Fruit fly (Drosophila melanogaster) whole organism, embryonic: ENCODE results near the gene Nin.

ENCODE experiments used
- CG11085 ChIP-seq: fragments of 200-800 bp; sonication (Bioruptor generic); IDR thresholded peaks from 2 replicates; pipeline ENCODE4 v1.3.6; 2022; ENCODE audit warnings: missing biosample characterization, missing genetic modification characterization
- CG11456 ChIP-seq: fragments of 200-800 bp; sonication (Bioruptor generic); IDR thresholded peaks from 3 replicates; pipeline ENCODE4 v1.3.6; 2022; ENCODE audit warnings: missing biosample characterization, missing genetic modification characterization
- CG11723 ChIP-seq: fragments of 200-800 bp; sonication (Bioruptor generic); optimal IDR thresholded peaks from 2 replicates; lab custom pipeline; 2017; ENCODE audit warnings: missing biosample characterization, mild to moderate bottlenecking, missing genetic modification characterization
- CG12155 ChIP-seq: fragments of 200-800 bp; sonication (Bioruptor generic); optimal IDR thresholded peaks from 3 replicates; lab custom pipeline; 2016; ENCODE audit warnings: missing biosample characterization, missing genetic modification characterization
- CG12299 ChIP-seq: fragments of 200-800 bp; sonication (Bioruptor generic); optimal IDR thresholded peaks from 2 replicates; lab custom pipeline; 2018; ENCODE audit warnings: missing biosample characterization, mild to moderate bottlenecking, missing genetic modification characterization
- CG14014 ChIP-seq: fragments of 200-800 bp; sonication (Bioruptor generic); IDR thresholded peaks from 2 replicates; pipeline ENCODE4 v1.3.6; 2022; ENCODE audit warnings: missing biosample characterization, missing genetic modification characterization
- CG15514 ChIP-seq: fragments of 200-800 bp; sonication (Bioruptor generic); optimal IDR thresholded peaks from 3 replicates; lab custom pipeline; 2017; ENCODE audit warnings: missing biosample characterization, missing genetic modification characterization, mild to moderate bottlenecking, moderate library complexity, missing genetic modification reagents
- CG1602 ChIP-seq: fragments of 200-800 bp; sonication (Bioruptor generic); optimal IDR thresholded peaks from 3 replicates; lab custom pipeline; 2016; ENCODE audit warnings: missing biosample characterization, missing genetic modification characterization
- CG17612 ChIP-seq: fragments of 200-800 bp; sonication (Bioruptor generic); IDR thresholded peaks from 2 replicates; pipeline ENCODE4 v1.3.6; 2022; ENCODE audit warnings: missing biosample characterization, missing genetic modification characterization
- CG18599 ChIP-seq: fragments of 200-800 bp; sonication (Bioruptor generic); optimal IDR thresholded peaks from 3 replicates; lab custom pipeline; 2017; ENCODE audit warnings: missing biosample characterization, missing genetic modification characterization, mild to moderate bottlenecking, moderate library complexity, missing genetic modification reagents
- CG18619 ChIP-seq: fragments of 200-800 bp; sonication (Bioruptor generic); optimal IDR thresholded peaks from 3 replicates; lab custom pipeline; 2017; ENCODE audit warnings: missing biosample characterization, mild to moderate bottlenecking, missing genetic modification characterization
- CG2120 ChIP-seq: fragments of 200-800 bp; sonication (Bioruptor generic); optimal IDR thresholded peaks from 3 replicates; lab custom pipeline; 2016; ENCODE audit warnings: missing biosample characterization, missing genetic modification characterization
- CG2875 ChIP-seq: fragments of 200-800 bp; sonication (Bioruptor generic); optimal IDR thresholded peaks from 2 replicates; lab custom pipeline; 2017; ENCODE audit warnings: missing biosample characterization, mild to moderate bottlenecking, missing genetic modification characterization, missing genetic modification reagents
- CG30403 ChIP-seq: fragments of 200-800 bp; sonication (Bioruptor generic); optimal IDR thresholded peaks from 3 replicates; lab custom pipeline; 2016; ENCODE audit warnings: missing biosample characterization, missing genetic modification characterization
- CG32772 ChIP-seq: fragments of 200-800 bp; sonication (Bioruptor generic); IDR thresholded peaks from 2 replicates; pipeline ENCODE4 v1.3.6; 2022; ENCODE audit warnings: missing biosample characterization, missing genetic modification characterization
- CG34376 ChIP-seq: fragments of 200-800 bp; sonication (Bioruptor generic); optimal IDR thresholded peaks from 2 replicates; lab custom pipeline; 2018; ENCODE audit warnings: missing biosample characterization, mild to moderate bottlenecking, missing genetic modification characterization
- CG6689 ChIP-seq: fragments of 200-800 bp; sonication (Bioruptor generic); IDR thresholded peaks from 2 replicates; pipeline ENCODE4 v1.3.6; 2022; ENCODE audit warnings: missing biosample characterization, missing genetic modification characterization
- CG7786 ChIP-seq: fragments of 200-800 bp; sonication (Bioruptor generic); optimal IDR thresholded peaks from 2 replicates; lab custom pipeline; 2016; ENCODE audit warnings: missing biosample characterization, missing genetic modification characterization
- CG7839 ChIP-seq: fragments of 200-800 bp; sonication (Bioruptor generic); optimal IDR thresholded peaks from 3 replicates; lab custom pipeline; 2018; ENCODE audit warnings: missing biosample characterization, mild to moderate bottlenecking, missing genetic modification characterization, moderate library complexity
- CG8359 ChIP-seq: fragments of 200-800 bp; sonication (Bioruptor generic); optimal IDR thresholded peaks from 2 replicates; lab custom pipeline; 2017; ENCODE audit warnings: missing biosample characterization, mild to moderate bottlenecking, missing genetic modification characterization, borderline replicate concordance
- CG8944 ChIP-seq: fragments of 200-800 bp; sonication (Bioruptor generic); optimal IDR thresholded peaks from 3 replicates; lab custom pipeline; 2016; ENCODE audit warnings: missing biosample characterization, missing genetic modification characterization
- CG9932 ChIP-seq: fragments of 200-800 bp; sonication (Bioruptor generic); IDR thresholded peaks from 2 replicates; pipeline ENCODE4 v1.3.6; 2022; ENCODE audit warnings: missing biosample characterization, missing genetic modification characterization
- D19A ChIP-seq: fragments of 200-800 bp; optimal IDR thresholded peaks from 3 replicates; lab custom pipeline; 2019; ENCODE audit warnings: missing biosample characterization, mild to moderate bottlenecking, missing genetic modification characterization, moderate library complexity
- D19B ChIP-seq: fragments of 200-800 bp; sonication (Bioruptor generic); optimal IDR thresholded peaks from 2 replicates; lab custom pipeline; 2017; ENCODE audit warnings: missing biosample characterization, mild to moderate bottlenecking, missing genetic modification characterization
- Dp ChIP-seq: fragments of 200-800 bp; sonication (Bioruptor generic); optimal IDR thresholded peaks from 2 replicates; lab custom pipeline; 2018; ENCODE audit warnings: missing biosample characterization, mild to moderate bottlenecking, missing genetic modification characterization, moderate library complexity
- Fer1 ChIP-seq: fragments of 200-800 bp; sonication (Bioruptor generic); optimal IDR thresholded peaks from 2 replicates; lab custom pipeline; 2017; ENCODE audit warnings: missing biosample characterization, mild to moderate bottlenecking, missing genetic modification characterization
- Hr51 ChIP-seq, 2 experiments: fragments of 200-800 bp; sonication (Bioruptor generic); optimal IDR thresholded peaks; 2 replicates in 1 of 2; 3 replicates in 1 of 2; lab custom pipeline; 2016 to 2018; ENCODE audit warnings: missing biosample characterization in 2 of 2, missing genetic modification characterization in 2 of 2, mild to moderate bottlenecking in 1 of 2, moderate library complexity in 1 of 2
- MESR4 ChIP-seq: fragments of 200-800 bp; sonication (Bioruptor generic); optimal IDR thresholded peaks from 2 replicates; lab custom pipeline; 2018; ENCODE audit warnings: missing biosample characterization, mild to moderate bottlenecking, missing genetic modification characterization, moderate library complexity
- Meics ChIP-seq: fragments of 200-800 bp; sonication (Bioruptor generic); optimal IDR thresholded peaks from 2 replicates; lab custom pipeline; 2017; ENCODE audit warnings: missing biosample characterization, mild to moderate bottlenecking, missing genetic modification characterization
- Rfx ChIP-seq: fragments of 200-800 bp; sonication (Bioruptor generic); IDR thresholded peaks from 2 replicates; pipeline ENCODE4 v1.3.6; 2022; ENCODE audit warnings: missing biosample characterization, missing genetic modification characterization
- TFAM ChIP-seq: fragments of 200-800 bp; sonication (Bioruptor generic); optimal IDR thresholded peaks from 2 replicates; lab custom pipeline; 2017; ENCODE audit warnings: missing biosample characterization, missing genetic modification characterization, inconsistent platforms
- bsh ChIP-seq, 2 experiments: fragments of 200-800 bp; sonication (Bioruptor generic); optimal IDR thresholded peaks; 2 replicates each; lab custom pipeline; 2017 to 2018; ENCODE audit warnings: mild to moderate bottlenecking in 2 of 2, missing biosample characterization in 2 of 2, missing genetic modification characterization in 2 of 2, moderate library complexity in 1 of 2
- ci ChIP-seq: fragments of 200-800 bp; sonication (Bioruptor generic); IDR thresholded peaks from 3 replicates; pipeline ENCODE4 v1.3.6; 2022; ENCODE audit warnings: missing biosample characterization, missing genetic modification characterization
- dysf ChIP-seq: fragments of 200-800 bp; sonication (Bioruptor generic); IDR thresholded peaks from 3 replicates; pipeline ENCODE4 v1.3.6; 2022; ENCODE audit warnings: missing biosample characterization, missing genetic modification characterization
- ems ChIP-seq: fragments of 200-800 bp; sonication (Bioruptor generic); optimal IDR thresholded peaks from 3 replicates; lab custom pipeline; 2016; ENCODE audit warnings: missing biosample characterization, missing genetic modification characterization
- fu2 ChIP-seq: fragments of 200-800 bp; sonication (Bioruptor generic); optimal IDR thresholded peaks from 2 replicates; lab custom pipeline; 2016; ENCODE audit warnings: missing biosample characterization, missing genetic modification characterization
- grau ChIP-seq: fragments of 200-800 bp; optimal IDR thresholded peaks from 3 replicates; lab custom pipeline; 2019; ENCODE audit warnings: missing biosample characterization, mild to moderate bottlenecking, missing genetic modification characterization, moderate library complexity
- lab ChIP-seq: fragments of 200-800 bp; sonication (Bioruptor generic); optimal IDR thresholded peaks from 3 replicates; lab custom pipeline; 2017; ENCODE audit warnings: missing biosample characterization, missing genetic modification characterization, mild to moderate bottlenecking, moderate library complexity, missing genetic modification reagents
- lilli ChIP-seq: fragments of 200-800 bp; sonication (Bioruptor generic); optimal IDR thresholded peaks from 3 replicates; lab custom pipeline; 2016; ENCODE audit warnings: missing biosample characterization, missing genetic modification characterization
- pan ChIP-seq, 4 experiments: fragments of >200 bp in 3 of 4; fragments of 200-800 bp in 1 of 4; sonication (Bioruptor generic) in 1 of 4; optimal IDR thresholded peaks in 3 of 4; IDR thresholded peaks in 1 of 4; 2 replicates each; pipeline versions ENCODE4 v1.3.6 to Lab custom; 2017 to 2022; ENCODE audit warnings: missing biosample characterization in 2 of 4, missing genetic modification characterization in 2 of 4, mixed read lengths in 1 of 4
- prd ChIP-seq, 3 experiments: fragments of >200 bp in 2 of 3; fragments of 200-800 bp in 1 of 3; sonication (Bioruptor generic) in 1 of 3; optimal IDR thresholded peaks in 2 of 3; IDR thresholded peaks in 1 of 3; 2 replicates in 2 of 3; 3 replicates in 1 of 3; pipeline versions ENCODE4 v1.3.6 to Lab custom; 2017 to 2022; ENCODE audit warnings: missing biosample characterization in 1 of 3, missing genetic modification characterization in 1 of 3
- row ChIP-seq: fragments of 200-800 bp; sonication (Bioruptor generic); IDR thresholded peaks from 3 replicates; pipeline ENCODE4 v1.3.6; 2022; ENCODE audit warnings: missing biosample characterization, missing genetic modification characterization
- scrt ChIP-seq: fragments of 200-800 bp; sonication (Bioruptor generic); optimal IDR thresholded peaks from 2 replicates; lab custom pipeline; 2018; ENCODE audit warnings: missing biosample characterization, mild to moderate bottlenecking, missing genetic modification characterization, moderate library complexity
- sd ChIP-seq: fragments of 200-800 bp; sonication (Bioruptor generic); optimal IDR thresholded peaks from 3 replicates; lab custom pipeline; 2018; ENCODE audit warnings: missing biosample characterization, mild to moderate bottlenecking, missing genetic modification characterization, moderate library complexity
- sob ChIP-seq: fragments of 200-800 bp; sonication (Bioruptor generic); IDR thresholded peaks from 2 replicates; pipeline ENCODE4 v1.3.6; 2022; ENCODE audit warnings: missing biosample characterization, missing genetic modification characterization
- sug ChIP-seq: fragments of 200-800 bp; optimal IDR thresholded peaks from 2 replicates; lab custom pipeline; 2019; ENCODE audit warnings: missing biosample characterization, mild to moderate bottlenecking, missing genetic modification characterization, moderate library complexity
- zen2 ChIP-seq: fragments of 200-800 bp; sonication (Bioruptor generic); IDR thresholded peaks from 3 replicates; pipeline ENCODE4 v1.3.6; 2022; ENCODE audit warnings: missing biosample characterization, missing genetic modification characterization; ENCODE audit not compliant: partially characterized antibody
- zfh1 ChIP-seq: fragments of 200-800 bp; sonication (Bioruptor generic); IDR thresholded peaks from 3 replicates; pipeline ENCODE4 v1.3.6; 2022; ENCODE audit warnings: missing biosample characterization, missing genetic modification characterization

The Nin gene

DNA sequence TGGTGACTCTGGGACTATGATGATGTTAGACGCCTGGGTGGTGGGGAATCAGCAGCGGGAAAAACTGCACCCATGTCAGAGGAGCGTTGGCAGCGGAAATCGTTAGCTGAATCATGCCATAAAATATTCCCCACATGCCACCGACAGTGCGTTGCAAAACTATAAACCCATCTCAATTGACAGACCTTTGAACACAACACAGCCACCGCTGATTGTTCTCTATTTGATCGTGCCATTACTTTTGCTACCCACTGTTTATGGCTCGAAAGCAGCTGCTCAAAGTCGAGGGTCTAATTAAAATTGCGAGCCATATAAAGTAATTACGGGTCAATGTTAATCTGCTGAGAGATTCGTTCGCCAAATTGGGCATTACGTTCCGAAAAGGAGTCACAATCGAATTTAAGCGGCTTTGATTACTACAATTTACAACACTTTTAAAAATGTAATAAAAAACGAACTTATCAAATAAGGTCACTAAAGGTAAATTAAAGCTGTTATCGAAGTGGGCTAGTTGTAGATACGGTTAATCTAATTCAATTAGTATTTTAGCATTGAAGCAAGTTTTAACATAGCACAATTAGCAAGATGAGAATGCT, 53.5 kb downstream of the Nin start (continued):
- no peak for TF ChIP-seq fu2 (GFP tag; lab: Kevin White, UChicago)
- TF ChIP-seq D19A (tag; lab: Kevin White, UChicago): no peak
- peak; percentile 38 for TF ChIP-seq sug (tag; lab: Kevin White, UChicago)
- TF ChIP-seq ci: 0 out of 3 replicates have a peak, but pooled peaks have one; percentile 44
- no peak for TF ChIP-seq Hr51 (GFP tag; optimal IDR thresholded peaks at IDR 0.05; lab: Kevin White, UChicago)
- TF ChIP-seq CG2120 (GFP tag; lab: Kevin White, UChicago): peak; percentile 30
- TF ChIP-seq scrt (GFP tag; lab: Kevin White, UChicago): no peak
- TF ChIP-seq CG34376 (GFP tag; lab: Kevin White, UChicago): peak; percentile 15
- peak; percentile 2 for TF ChIP-seq CG7786
- no peak for TF ChIP-seq zen2 (GFP tag; lab: Robert Waterston, UW)
- no peak for TF ChIP-seq D19B
- TF ChIP-seq CG12155 (GFP tag; lab: Kevin White, UChicago): no peak
- TF ChIP-seq CG1602 (GFP tag; lab: Kevin White, UChicago): no peak
- peak; percentile 11 for TF ChIP-seq CG7839 (tag; lab: Kevin White, UChicago)
- TF ChIP-seq CG9932 (GFP tag; lab: Robert Waterston, UW): peak; percentile 56
- peak; percentile 34 for TF ChIP-seq Meics (GFP tag; lab: Kevin White, UChicago)
- peak; percentile 67 for TF ChIP-seq Rfx
- peak; percentile 25 for TF ChIP-seq CG8359 (GFP tag; lab: Kevin White, UChicago)
- no peak for TF ChIP-seq CG2875 (GFP tag; lab: Kevin White, UChicago)
- TF ChIP-seq CG6689 (GFP tag; lab: Robert Waterston, UW): no peak
- no peak for TF ChIP-seq CG8944 (GFP tag; lab: Kevin White, UChicago)
- no peak for TF ChIP-seq pan (optimal IDR thresholded peaks at IDR 0.05; lab: Kevin White, UChicago)
- TF ChIP-seq pan (GFP tag; optimal IDR thresholded peaks at IDR 0.05 in 1 of 2, IDR thresholded peaks at IDR 0.05 in 1 of 2): peak in 1 of 2 experiments; percentile 30
- no peak for TF ChIP-seq MESR4 (GFP tag; lab: Kevin White, UChicago)
- TF ChIP-seq lab (GFP tag; lab: Kevin White, UChicago): peak; percentile 28
- no peak for TF ChIP-seq CG18619
- no peak for TF ChIP-seq CG17612 (GFP tag; lab: Robert Waterston, UW)
- peak; percentile 23 for TF ChIP-seq lilli (GFP tag; lab: Kevin White, UChicago)
- no peak for TF ChIP-seq CG18599 (GFP tag; lab: Kevin White, UChicago)
- TF ChIP-seq CG11456 (GFP tag; lab: Robert Waterston, UW): no peak
- TF ChIP-seq sd (tag; lab: Kevin White, UChicago): peak; percentile 43
- TF ChIP-seq CG11085 (GFP tag; lab: Robert Waterston, UW): no peak
- TF ChIP-seq CG11723 (GFP tag; lab: Kevin White, UChicago): no peak
- no peak for TF ChIP-seq Dp (GFP tag; lab: Kevin White, UChicago)
- TF ChIP-seq grau (tag; lab: Kevin White, UChicago): no peak
- no peak for TF ChIP-seq prd (optimal IDR thresholded peaks at IDR 0.05; lab: Kevin White, UChicago)
- 0 out of 3 replicates have a peak, but pooled peaks have one; percentile 35 for TF ChIP-seq prd (GFP tag; IDR thresholded peaks at IDR 0.05; lab: Robert Waterston, UW)
- TF ChIP-seq CG14014 (GFP tag; lab: Robert Waterston, UW): 0 out of 2 replicates have a peak, but pooled peaks have one; percentile 24
- peak; percentile 48; the same call in 2 of the 3 replicates for TF ChIP-seq dysf (GFP tag; lab: Robert Waterston, UW)
- no peak for TF ChIP-seq CG12299
- TF ChIP-seq CG32772 (GFP tag; lab: Robert Waterston, UW): peak; percentile 29; the same call in 1 of the 2 replicates
- TF ChIP-seq CG30403 (GFP tag; lab: Kevin White, UChicago): no peak
- peak; percentile 57; the same call in 2 of the 3 replicates for TF ChIP-seq row (GFP tag; lab: Robert Waterston, UW)
- no peak for TF ChIP-seq sob (GFP tag; lab: Robert Waterston, UW)
- TF ChIP-seq zfh1 (GFP tag; lab: Robert Waterston, UW): 0 out of 3 replicates have a peak, but pooled peaks have one; percentile 24
- TF ChIP-seq bsh (GFP tag; optimal IDR thresholded peaks at IDR 0.05; lab: Kevin White, UChicago): no peak
- no peak for TF ChIP-seq ems (GFP tag; lab: Kevin White, UChicago)
- TF ChIP-seq CG15514 (GFP tag; lab: Kevin White, UChicago): peak; percentile 16
- no peak for TF ChIP-seq Fer1 (GFP tag; lab: Kevin White, UChicago)
- no peak for TF ChIP-seq TFAM
